Worm (Caenorhabditis elegans): Measurements from ENCODE around the gene Y53G8AR.6.

The Y53G8AR.6 gene

ce11 chrIII:3304554-3304953 is 10.0 kb downstream of the Y53G8AR.6 start:
- TF ChIP-seq B0310.2 (tag; optimal IDR thresholded peaks at IDR 0.05) = no peak
- no peak for TF ChIP-seq aly-1 (tag; optimal IDR thresholded peaks at IDR 0.05)
- no peak for TF ChIP-seq pes-1 (GFP tag; IDR thresholded peaks at IDR 0.05)
- no peak for TF ChIP-seq ets-7 (tag; optimal IDR thresholded peaks at IDR 0.05)
- no peak for TF ChIP-seq ceh-36 (tag; optimal IDR thresholded peaks at IDR 0.05)
- TF ChIP-seq tbx-11 (GFP tag; IDR thresholded peaks at IDR 0.05) = no peak
- no peak for TF ChIP-seq ceh-13 (GFP tag; optimal IDR thresholded peaks at IDR 0.05)
- TF ChIP-seq F13C5.2 (tag; optimal IDR thresholded peaks at IDR 0.05) = no peak

- TF ChIP-seq hmbx-1 (tag; optimal IDR thresholded peaks at IDR 0.05) (no peak), F13C5.2 (tag; optimal IDR thresholded peaks at IDR 0.05) (no peak), aly-1 (tag; optimal IDR thresholded peaks at IDR 0.05) (no peak), flt-1 (GFP tag; IDR thresholded peaks at IDR 0.05) (no peak), ets-7 (tag; optimal IDR thresholded peaks at IDR 0.05) (no peak), tbx-11 (GFP tag; IDR thresholded peaks at IDR 0.05) (no peak), ama-1 (optimal IDR thresholded peaks at IDR 0.05) (no peak), hnd-1 (tag; optimal IDR thresholded peaks at IDR 0.05) (no peak), tra-4 (tag; optimal IDR thresholded peaks at IDR 0.05) (no peak), B0310.2 (tag; optimal IDR thresholded peaks at IDR 0.05) (no peak), pes-1 (GFP tag; IDR thresholded peaks at IDR 0.05) (no peak), hmg-4 (GFP tag; optimal IDR thresholded peaks at IDR 0.05) (no peak), scrt-1 (GFP tag; IDR thresholded peaks at IDR 0.05) (no peak), tbx-37 (GFP tag; conservative IDR thresholded peaks at IDR 0.05) (no peak), sea-1 (GFP tag; conservative IDR thresholded peaks at IDR 0.05) (no peak)
Measured at ce11 chrIII:3306322-3306721, 11.8 kb downstream of the Y53G8AR.6 start.

- TF ChIP-seq tbx-37 (GFP tag; conservative IDR thresholded peaks at IDR 0.05) (no peak), ceh-13 (GFP tag; optimal IDR thresholded peaks at IDR 0.05) (no peak), pes-1 (GFP tag; IDR thresholded peaks at IDR 0.05) (no peak), F13C5.2 (tag; optimal IDR thresholded peaks at IDR 0.05) (no peak), ets-7 (tag; optimal IDR thresholded peaks at IDR 0.05) (no peak), hmg-4 (GFP tag; optimal IDR thresholded peaks at IDR 0.05) (no peak), B0310.2 (tag; optimal IDR thresholded peaks at IDR 0.05) (no peak), tra-4 (tag; optimal IDR thresholded peaks at IDR 0.05) (no peak), hmbx-1 (tag; optimal IDR thresholded peaks at IDR 0.05) (no peak), scrt-1 (GFP tag; IDR thresholded peaks at IDR 0.05) (no peak), hnd-1 (tag; optimal IDR thresholded peaks at IDR 0.05) (no peak), ama-1 (optimal IDR thresholded peaks at IDR 0.05) (no peak), flt-1 (GFP tag; IDR thresholded peaks at IDR 0.05) (no peak), tbx-11 (GFP tag; IDR thresholded peaks at IDR 0.05) (no peak), sea-1 (GFP tag; conservative IDR thresholded peaks at IDR 0.05) (no peak), ceh-36 (tag; optimal IDR thresholded peaks at IDR 0.05) (no peak), aly-1 (tag; optimal IDR thresholded peaks at IDR 0.05) (no peak)
Measured at ce11 chrIII:3307379-3307778, 12.8 kb downstream of the Y53G8AR.6 start.

DNA sequence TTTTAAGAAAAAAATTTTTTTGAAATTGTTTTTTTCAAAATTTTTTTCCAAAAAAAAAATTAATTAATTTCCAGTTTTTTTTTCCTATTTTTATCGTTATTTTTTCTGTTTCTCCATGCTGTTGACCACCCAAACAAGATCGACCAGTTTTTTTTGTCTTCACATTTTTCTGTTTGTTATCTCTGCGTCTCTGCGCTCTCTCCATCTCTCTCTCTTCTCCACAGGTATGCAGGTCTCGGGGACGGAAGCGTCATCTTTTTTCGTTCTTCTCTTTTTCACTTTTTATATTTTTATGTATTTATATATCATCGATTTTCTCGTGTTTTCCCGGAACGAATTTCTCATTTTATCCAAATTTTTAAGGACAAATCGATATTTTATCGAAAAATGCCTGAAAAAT is 14.4 kb downstream of the Y53G8AR.6 start:
- TF ChIP-seq hnd-1 (tag; optimal IDR thresholded peaks at IDR 0.05) = no peak
- TF ChIP-seq ets-7 (tag; optimal IDR thresholded peaks at IDR 0.05) = no peak
- TF ChIP-seq F13C5.2 (tag; optimal IDR thresholded peaks at IDR 0.05) = no peak
- TF ChIP-seq tbx-37 (GFP tag; conservative IDR thresholded peaks at IDR 0.05) = no peak
- TF ChIP-seq ceh-13 (GFP tag; optimal IDR thresholded peaks at IDR 0.05) = no peak
- no peak for TF ChIP-seq aly-1 (tag; optimal IDR thresholded peaks at IDR 0.05)
- TF ChIP-seq scrt-1 (GFP tag; IDR thresholded peaks at IDR 0.05) = no peak
- TF ChIP-seq tra-4 (tag; optimal IDR thresholded peaks at IDR 0.05) = no peak
- TF ChIP-seq tbx-11 (GFP tag; IDR thresholded peaks at IDR 0.05) = no peak
- no peak for TF ChIP-seq B0310.2 (tag; optimal IDR thresholded peaks at IDR 0.05)
- no peak for TF ChIP-seq flt-1 (GFP tag; IDR thresholded peaks at IDR 0.05)
- TF ChIP-seq hmbx-1 (tag; optimal IDR thresholded peaks at IDR 0.05) = no peak
- TF ChIP-seq pes-1 (GFP tag; IDR thresholded peaks at IDR 0.05) = no peak
- no peak for TF ChIP-seq hmg-4 (GFP tag; optimal IDR thresholded peaks at IDR 0.05)
- TF ChIP-seq ama-1 (optimal IDR thresholded peaks at IDR 0.05) = no peak

- no peak for TF ChIP-seq ets-7 (tag; optimal IDR thresholded peaks at IDR 0.05)
- no peak for TF ChIP-seq sea-1 (GFP tag; conservative IDR thresholded peaks at IDR 0.05)
Measured at ce11 chrIII:3309700-3310099, 15.2 kb downstream of the Y53G8AR.6 start.

DNA sequence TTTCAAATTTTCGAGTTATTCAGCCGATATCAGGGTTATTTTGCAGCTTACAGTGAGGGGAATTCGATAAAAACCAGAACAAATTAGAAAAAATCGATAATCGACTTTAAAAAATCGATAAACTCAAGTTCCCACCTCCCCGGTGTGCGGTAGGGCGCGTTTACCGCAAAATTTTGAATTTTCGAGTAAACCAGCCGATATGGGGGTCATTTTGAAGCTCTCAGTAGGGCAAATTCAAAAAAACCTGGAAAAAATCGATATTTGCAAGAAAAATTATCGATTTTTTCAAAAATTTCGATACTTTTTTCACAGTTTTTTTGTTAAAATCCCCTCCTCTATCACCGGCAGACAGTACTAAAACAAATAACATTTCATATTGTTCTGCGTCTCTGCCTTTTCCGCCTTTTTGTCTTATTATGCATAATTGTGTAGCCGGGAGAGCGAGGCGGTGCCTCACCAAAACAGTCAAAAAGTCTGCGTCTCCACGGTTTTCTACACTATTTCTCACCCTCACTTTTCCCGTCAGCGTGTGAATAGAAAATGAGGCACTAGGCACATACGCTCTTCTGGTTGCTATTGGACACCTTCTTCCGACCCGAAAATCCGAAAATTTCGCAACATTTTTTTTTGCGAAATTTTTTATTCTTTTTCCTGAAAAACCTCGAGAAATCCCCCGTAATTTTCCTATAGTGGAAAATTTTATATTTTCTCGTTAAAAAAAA is 16.5 kb downstream of the Y53G8AR.6 start, which contains the start of gene ral-1:
Gene ral-1, plus strand, starts transcription at position 435 of the 722 bp plus-strand sequence.
- TF ChIP-seq ama-1 (optimal IDR thresholded peaks at IDR 0.05) = no peak
- peak; percentile 21 for TF ChIP-seq hmg-4 (GFP tag; optimal IDR thresholded peaks at IDR 0.05)
- TF ChIP-seq ceh-36 (tag; optimal IDR thresholded peaks at IDR 0.05) = no peak

- no peak for TF ChIP-seq F13C5.2 (tag; optimal IDR thresholded peaks at IDR 0.05)
- TF ChIP-seq ets-7 (tag; optimal IDR thresholded peaks at IDR 0.05) = no peak
- TF ChIP-seq pes-1 (GFP tag; IDR thresholded peaks at IDR 0.05) = no peak
- no peak for TF ChIP-seq tbx-11 (GFP tag; IDR thresholded peaks at IDR 0.05)
- no peak for TF ChIP-seq tbx-37 (GFP tag; conservative IDR thresholded peaks at IDR 0.05)
- no peak for TF ChIP-seq flt-1 (GFP tag; IDR thresholded peaks at IDR 0.05)
- TF ChIP-seq scrt-1 (GFP tag; IDR thresholded peaks at IDR 0.05) = no peak
Measured at ce11 chrIII:3311607-3312006, 17.1 kb downstream of the Y53G8AR.6 start.

DNA sequence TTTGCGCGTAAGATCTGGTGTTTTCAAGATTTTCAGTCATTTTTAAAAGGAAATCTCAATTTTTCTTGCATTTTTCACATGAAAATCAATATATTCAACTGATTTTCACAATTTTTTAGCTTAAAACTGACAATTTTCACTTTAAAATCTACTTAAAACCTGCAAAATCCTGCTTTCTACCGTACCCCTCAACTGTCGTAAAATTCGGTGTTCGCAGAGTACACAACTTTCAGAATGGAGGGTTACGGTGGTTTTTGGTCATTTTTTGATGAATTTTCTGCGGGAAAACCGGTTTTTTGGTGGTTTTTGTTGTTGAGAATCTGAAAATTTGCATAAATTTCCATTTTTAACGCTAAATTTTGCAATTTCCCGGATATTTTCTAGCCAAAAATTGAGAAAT is 17.6 kb downstream of the Y53G8AR.6 start:
- TF ChIP-seq sea-1 (GFP tag; conservative IDR thresholded peaks at IDR 0.05) (no peak), F13C5.2 (tag; optimal IDR thresholded peaks at IDR 0.05) (no peak), tbx-11 (GFP tag; IDR thresholded peaks at IDR 0.05) (no peak), aly-1 (tag; optimal IDR thresholded peaks at IDR 0.05) (no peak), tbx-37 (GFP tag; conservative IDR thresholded peaks at IDR 0.05) (no peak), flt-1 (GFP tag; IDR thresholded peaks at IDR 0.05) (no peak), ets-7 (tag; optimal IDR thresholded peaks at IDR 0.05) (no peak)
